Fruit fly (Drosophila melanogaster) whole organism, wandering third instar larva: Measurements from ENCODE around the gene PGRP-SB2.

Experiments
- CG32264 ChIP-seq: fragments of 200-800 bp; sonication (Bioruptor generic); optimal IDR thresholded peaks from 2 replicates; lab custom pipeline; 2016; ENCODE audit warnings: missing biosample characterization, missing genetic modification characterization
- CG9705 ChIP-seq: fragments of 200-800 bp; sonication (Bioruptor generic); optimal IDR thresholded peaks from 2 replicates; lab custom pipeline; 2018; ENCODE audit warnings: missing biosample characterization, mild to moderate bottlenecking, missing genetic modification characterization
- CrebA ChIP-seq: fragments of 200-800 bp; sonication (Bioruptor generic); optimal IDR thresholded peaks from 2 replicates; lab custom pipeline; 2016; ENCODE audit warnings: missing biosample characterization, mild to moderate bottlenecking, missing genetic modification characterization, borderline replicate concordance
- Dfd ChIP-seq: fragments of >200 bp; optimal IDR thresholded peaks from 2 replicates; lab custom pipeline; 2017; ENCODE audit warnings: missing biosample characterization, missing genetic modification characterization
- Dif ChIP-seq: fragments of 200-275, 200-300 bp; sonication (Bioruptor generic); optimal IDR thresholded peaks from 2 replicates; lab custom pipeline; 2018; ENCODE audit warnings: missing biosample characterization, missing genetic modification characterization; ENCODE audit not compliant: partially characterized antibody
- GATAd ChIP-seq: sonication (Bioruptor generic); optimal IDR thresholded peaks from 2 replicates; lab custom pipeline; 2016; ENCODE audit warnings: missing biosample characterization, missing genetic modification characterization
- HLH106 ChIP-seq: fragments of 200-800 bp; optimal IDR thresholded peaks from 3 replicates; lab custom pipeline; 2019; ENCODE audit warnings: missing biosample characterization, mild to moderate bottlenecking, missing genetic modification characterization, moderate library complexity
- Hnf4 ChIP-seq: fragments of 200-800 bp; sonication (Bioruptor generic); optimal IDR thresholded peaks from 2 replicates; lab custom pipeline; 2016; ENCODE audit warnings: missing biosample characterization, mild to moderate bottlenecking, missing genetic modification characterization
- Hr78 ChIP-seq: fragments of >200 bp; optimal IDR thresholded peaks from 2 replicates; lab custom pipeline; 2017; ENCODE audit warnings: missing biosample characterization, missing genetic modification characterization
- Jra ChIP-seq: sonication (Bioruptor generic); optimal IDR thresholded peaks from 2 replicates; lab custom pipeline; 2016; ENCODE audit warnings: missing biosample characterization, missing genetic modification characterization
- Mio ChIP-seq: sonication (Bioruptor generic); optimal IDR thresholded peaks from 2 replicates; lab custom pipeline; 2016; ENCODE audit warnings: missing biosample characterization, missing genetic modification characterization
- OdsH ChIP-seq: fragments of 200-800 bp; sonication (Bioruptor generic); optimal IDR thresholded peaks from 2 replicates; lab custom pipeline; 2016; ENCODE audit warnings: missing biosample characterization, mild to moderate bottlenecking, missing genetic modification characterization
- Rel ChIP-seq, 2 experiments: fragments of 200-800 bp; sonication (Bioruptor generic) in 1 of 2; optimal IDR thresholded peaks; 2 replicates in 1 of 2; 3 replicates in 1 of 2; lab custom pipeline; 2016 to 2019; ENCODE audit warnings: mild to moderate bottlenecking in 2 of 2, missing biosample characterization in 2 of 2, missing genetic modification characterization in 2 of 2, moderate library complexity in 1 of 2
- Vsx2 ChIP-seq: fragments of 200-300, 225-300 bp; sonication (Bioruptor generic); optimal IDR thresholded peaks from 2 replicates; lab custom pipeline; 2018; ENCODE audit warnings: missing biosample characterization, missing genetic modification characterization; ENCODE audit not compliant: partially characterized antibody
- br ChIP-seq: fragments of 200-800 bp; sonication (Bioruptor generic); optimal IDR thresholded peaks from 2 replicates; lab custom pipeline; 2016; ENCODE audit warnings: missing biosample characterization, missing genetic modification characterization
- dl ChIP-seq, 2 experiments: fragments of 175-275, 200-275 bp in 1 of 2; fragments of 200-275 bp in 1 of 2; sonication (Bioruptor generic); optimal IDR thresholded peaks; lab custom pipeline; 2018; ENCODE audit warnings: mild to moderate bottlenecking in 2 of 2, missing biosample characterization in 2 of 2, missing genetic modification characterization in 2 of 2, moderate library complexity in 2 of 2; ENCODE audit not compliant: partially characterized antibody in 2 of 2, insufficient read depth in 1 of 2
- dmrt93B ChIP-seq: fragments of 200-800 bp; sonication (Bioruptor generic); optimal IDR thresholded peaks from 2 replicates; lab custom pipeline; 2018; ENCODE audit warnings: missing biosample characterization, mild to moderate bottlenecking, missing genetic modification characterization
- ey ChIP-seq: fragments of 200-800 bp; sonication (Bioruptor generic); optimal IDR thresholded peaks from 2 replicates; lab custom pipeline; 2016; ENCODE audit warnings: missing biosample characterization, missing genetic modification characterization
- fru ChIP-seq: fragments of 200-800 bp; sonication (Bioruptor generic); optimal IDR thresholded peaks from 3 replicates; lab custom pipeline; 2016; ENCODE audit warnings: missing biosample characterization, mild to moderate bottlenecking, missing genetic modification characterization
- h ChIP-seq: fragments of 200-800 bp; sonication (Bioruptor generic); optimal IDR thresholded peaks from 3 replicates; lab custom pipeline; 2016; ENCODE audit warnings: missing biosample characterization, mild to moderate bottlenecking, missing genetic modification characterization
- jim ChIP-seq: fragments of 175-275, 200-325 bp; sonication (Bioruptor generic); optimal IDR thresholded peaks from 2 replicates; lab custom pipeline; 2016; ENCODE audit warnings: missing biosample characterization, mild to moderate bottlenecking, missing genetic modification characterization
- lola ChIP-seq: fragments of >200 bp; optimal IDR thresholded peaks from 2 replicates; lab custom pipeline; 2017; ENCODE audit warnings: missing biosample characterization, missing genetic modification characterization
- psq ChIP-seq: fragments of 200-800 bp; sonication (Bioruptor generic); optimal IDR thresholded peaks from 3 replicates; lab custom pipeline; 2017; ENCODE audit warnings: missing biosample characterization, mild to moderate bottlenecking, missing genetic modification characterization, moderate library complexity
- sage ChIP-seq: fragments of 200-800 bp; sonication (Bioruptor generic); optimal IDR thresholded peaks from 2 replicates; lab custom pipeline; 2016; ENCODE audit warnings: missing biosample characterization, mild to moderate bottlenecking, missing genetic modification characterization
- sv ChIP-seq: fragments of 200-800 bp; sonication (Bioruptor generic); optimal IDR thresholded peaks from 3 replicates; lab custom pipeline; 2016; ENCODE audit warnings: missing biosample characterization, missing genetic modification characterization
- tai ChIP-seq: sonication (Bioruptor generic); optimal IDR thresholded peaks from 2 replicates; lab custom pipeline; 2016; ENCODE audit warnings: missing biosample characterization, missing genetic modification characterization
- usp ChIP-seq: fragments of >200 bp; optimal IDR thresholded peaks from 2 replicates; lab custom pipeline; 2017; ENCODE audit warnings: missing biosample characterization, missing genetic modification characterization

PGRP-SB2 gene

DNA sequence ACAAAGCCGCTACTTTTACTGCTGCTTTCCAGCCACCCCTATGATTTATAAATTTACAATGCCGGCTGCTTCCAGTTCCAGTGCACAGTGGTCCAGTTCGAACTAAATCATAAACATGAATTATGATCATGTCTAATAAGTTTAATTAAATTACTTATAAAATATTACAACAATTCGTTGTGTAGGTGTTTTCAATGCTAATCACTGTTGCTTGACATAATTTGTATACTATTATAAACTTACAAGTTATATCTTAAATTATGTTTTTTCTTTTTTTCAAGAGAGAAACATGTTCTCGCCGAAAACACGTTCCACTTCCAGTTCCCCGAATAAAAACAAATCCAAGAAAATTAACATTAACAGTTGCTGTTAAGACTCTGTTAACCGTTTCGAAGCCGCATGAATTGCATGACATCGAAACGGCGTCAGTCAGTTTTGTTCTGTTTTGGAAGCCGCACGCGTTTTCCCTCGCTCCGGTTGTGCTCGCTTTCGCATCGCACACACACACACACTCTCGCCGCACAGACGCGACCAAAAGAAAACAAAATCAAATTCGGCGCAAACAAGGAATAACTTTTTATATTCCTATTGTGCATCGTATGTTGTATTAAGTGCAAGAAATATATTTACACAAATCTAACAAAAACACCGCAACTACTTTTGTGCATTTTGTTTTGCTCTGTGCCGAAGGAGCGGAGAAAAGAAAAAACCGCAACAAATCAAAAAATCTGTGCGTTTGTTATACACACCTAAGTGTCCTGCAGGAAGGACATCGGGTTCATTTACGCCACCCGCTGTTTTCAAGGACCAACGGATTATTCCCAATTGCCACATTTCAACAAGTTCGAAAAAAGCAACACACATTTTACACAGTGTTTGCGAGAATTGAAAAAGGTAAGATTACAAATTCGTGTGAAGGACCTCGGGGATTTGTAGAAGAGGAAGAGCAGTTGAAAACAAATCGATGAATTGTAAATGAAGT, 39.6 kb downstream of the PGRP-SB2 start, which contains the start of gene Nrt (continued):
- TF ChIP-seq h (GFP tag; lab: Kevin White, UChicago), result peak; percentile 21
- no peak for TF ChIP-seq GATAd (GFP tag; lab: Kevin White, UChicago)
- TF ChIP-seq Dif (GFP tag; lab: Kevin White, UChicago), result peak; percentile 46
- TF ChIP-seq sv (GFP tag; lab: Kevin White, UChicago), result peak; percentile 37

dm6 chr3L:16766901-16767300, 40.6 kb downstream of the PGRP-SB2 start:
- TF ChIP-seq HLH106 (tag; lab: Kevin White, UChicago) (no peak), Dfd (GFP tag; lab: Kevin White, UChicago) (no peak), Rel (GFP tag; optimal IDR thresholded peaks at IDR 0.05; lab: Kevin White, UChicago) (no peak), Rel (tag; optimal IDR thresholded peaks at IDR 0.05; lab: Kevin White, UChicago) (no peak)

DNA sequence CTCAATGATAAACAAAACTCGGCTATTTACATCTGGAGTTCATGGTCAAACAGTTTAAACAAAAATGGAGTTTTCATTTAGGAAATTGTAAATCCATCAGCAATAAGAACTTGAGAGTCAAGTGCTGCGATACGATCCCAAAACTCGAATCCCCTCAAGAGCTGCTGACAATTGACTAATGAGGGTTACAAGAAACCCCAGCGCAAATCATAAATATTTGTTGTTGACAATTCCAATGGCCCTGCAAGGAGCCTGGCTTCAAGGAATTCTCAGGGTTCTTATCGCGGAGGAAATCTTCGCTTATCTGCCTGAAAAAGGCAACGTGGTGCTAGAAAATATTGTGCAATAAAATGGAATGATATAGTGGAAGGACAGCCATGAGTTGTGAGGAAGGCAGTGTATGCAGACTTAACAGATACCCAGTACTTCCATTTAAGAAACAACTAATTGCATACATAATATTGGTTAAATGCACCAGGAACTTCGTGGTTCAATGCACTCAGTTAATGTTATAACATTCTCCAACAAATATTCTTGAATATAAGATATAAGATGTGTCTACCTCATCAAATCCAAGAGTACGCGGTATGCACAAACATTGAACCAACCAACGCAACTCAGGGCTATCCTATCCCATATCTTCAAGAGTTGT, 41.8 kb downstream of the PGRP-SB2 start:
- TF ChIP-seq Mio (no peak), Hnf4 (GFP tag; lab: Kevin White, UChicago) (no peak), Dif (GFP tag; lab: Kevin White, UChicago) (no peak), GATAd (GFP tag; lab: Kevin White, UChicago) (no peak)

DNA sequence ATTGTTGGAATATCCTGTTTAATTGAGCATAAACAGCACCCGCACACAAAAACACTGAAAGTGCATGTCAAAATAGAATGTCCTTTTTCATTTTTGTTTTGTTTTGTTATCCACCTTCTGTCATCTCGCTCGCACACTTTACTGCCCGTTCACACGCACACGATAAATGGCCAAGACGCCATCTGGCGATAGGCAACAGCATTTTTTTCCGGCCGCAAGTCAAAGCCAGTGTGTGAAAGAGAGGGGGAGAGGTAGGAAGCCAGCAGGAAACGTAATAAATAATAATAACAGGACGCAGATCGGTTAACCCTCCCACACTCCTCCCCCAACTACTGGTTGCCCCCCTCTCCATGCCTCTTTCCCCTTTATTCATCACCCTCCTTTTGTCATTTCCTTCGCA, 43.5 kb downstream of the PGRP-SB2 start:
- TF ChIP-seq Dif (GFP tag; lab: Kevin White, UChicago) (no peak), CG9705 (GFP tag; lab: Kevin White, UChicago) (peak; percentile 6), psq (GFP tag; lab: Kevin White, UChicago) (peak; percentile 92), HLH106 (tag; lab: Kevin White, UChicago) (no peak), ey (no peak)

- TF ChIP-seq jim, result no peak
- no peak for TF ChIP-seq sage (GFP tag; lab: Kevin White, UChicago)
- no peak for TF ChIP-seq Vsx2 (GFP tag; lab: Kevin White, UChicago)
- no peak for TF ChIP-seq dl (GFP tag; optimal IDR thresholded peaks at IDR 0.05; lab: Kevin White, UChicago; ENCODE audit: insufficient read depth in 1 of 2, partially characterized antibody in 2 of 2)
- no peak for TF ChIP-seq Hr78 (GFP tag; lab: Kevin White, UChicago)
- no peak for TF ChIP-seq lola
- no peak for TF ChIP-seq CrebA (GFP tag; lab: Kevin White, UChicago)
- TF ChIP-seq fru (GFP tag; lab: Kevin White, UChicago), result no peak
- TF ChIP-seq br (GFP tag; lab: Kevin White, UChicago), result no peak
- TF ChIP-seq ey, result no peak
- TF ChIP-seq OdsH (GFP tag; lab: Kevin White, UChicago), result no peak
- no peak for TF ChIP-seq usp (GFP tag; lab: Kevin White, UChicago)
- no peak for TF ChIP-seq Jra (GFP tag; lab: Kevin White, UChicago)
- TF ChIP-seq CG32264, result no peak
- TF ChIP-seq tai, result no peak
- no peak for TF ChIP-seq Dif (GFP tag; lab: Kevin White, UChicago)
- TF ChIP-seq Rel (GFP tag; optimal IDR thresholded peaks at IDR 0.05; lab: Kevin White, UChicago), result no peak
- no peak for TF ChIP-seq Rel (tag; optimal IDR thresholded peaks at IDR 0.05; lab: Kevin White, UChicago)
- TF ChIP-seq dmrt93B, result no peak
Measured at dm6 chr3L:16772755-16773523, 46.6 kb downstream of the PGRP-SB2 start.
